Fruit fly (Drosophila melanogaster): ENCODE data around the gene CG31268.

DNA sequence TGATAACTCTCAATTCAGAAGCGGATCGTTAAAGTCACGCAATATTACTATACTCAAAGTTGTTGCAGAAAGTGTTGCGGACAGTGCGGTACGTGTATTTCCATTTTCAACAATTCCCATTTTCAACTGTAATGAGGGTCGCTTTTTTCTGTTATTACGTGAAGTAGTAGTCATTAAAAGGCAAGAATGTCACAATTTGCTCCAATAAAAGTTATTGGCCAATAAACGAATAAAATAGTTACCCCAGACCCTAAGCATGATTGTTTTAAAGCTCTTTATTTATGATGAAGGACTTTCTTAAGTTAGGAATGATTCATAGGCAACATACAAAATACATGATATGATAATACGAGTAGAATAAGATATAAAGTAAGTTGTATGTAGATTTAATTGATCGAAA is 24.3 kb upstream of the CG31268 start:
- no peak for TF ChIP-seq usp (GFP tag; optimal IDR thresholded peaks at IDR 0.05)
- TF ChIP-seq Dll (optimal IDR thresholded peaks at IDR 0.05), result no peak
- no peak for TF ChIP-seq CG8478 (optimal IDR thresholded peaks at IDR 0.05)
- no peak for TF ChIP-seq psq (optimal IDR thresholded peaks at IDR 0.05)
- no peak for TF ChIP-seq EcR (GFP tag; optimal IDR thresholded peaks at IDR 0.05)

Measured in whole organism.